Worm (Caenorhabditis elegans) whole organism, L1 larva: Measurements from ENCODE around the gene ceh-13.

ENCODE experiments used
- nhr-71 ChIP-seq: sonication (generic microtip); optimal IDR thresholded peaks from 2 replicates; lab custom pipeline; 2016; ENCODE audit warnings: mild to moderate bottlenecking, missing genetic modification characterization, moderate library complexity, missing compliant biosample characterization
- nhr-76 ChIP-seq: sonication (generic microtip); optimal IDR thresholded peaks from 2 replicates; lab custom pipeline; 2017; ENCODE audit warnings: missing biosample characterization, missing genetic modification characterization

DNA sequence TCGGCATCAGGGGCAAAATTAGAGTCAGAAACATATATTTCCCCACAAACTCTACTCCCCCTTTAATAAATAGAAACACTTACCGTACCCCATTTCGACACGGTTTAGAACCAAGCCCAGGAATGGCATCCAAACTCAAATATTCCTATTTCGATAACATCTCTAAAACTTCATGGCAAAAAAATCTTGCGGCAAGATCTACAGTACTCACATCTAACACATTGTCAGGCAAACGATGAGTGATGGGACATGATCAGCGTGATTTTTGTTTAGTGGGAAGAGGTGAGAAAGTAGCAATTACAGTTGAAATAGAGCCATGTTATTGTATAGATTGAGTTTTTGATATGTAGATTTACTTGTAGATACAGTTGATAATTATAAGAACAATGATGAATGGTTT is 4.5 kb upstream of the ceh-13 start:
- TF ChIP-seq nhr-71 (tag; lab: Kevin White, UChicago) (no peak), nhr-76 (no peak)
